Worm (Caenorhabditis elegans) whole organism, L1 larva: Measurements from ENCODE around the gene F56C9.6.

Experiments
- C04F5.9 ChIP-seq: sonication (generic microtip); optimal IDR thresholded peaks from 2 replicates; lab custom pipeline; 2016; ENCODE audit warnings: missing genetic modification characterization, missing compliant biosample characterization
- C16A3.4 ChIP-seq: fragments of 150-350 bp; optimal IDR thresholded peaks from 2 replicates; lab custom pipeline; 2014; ENCODE audit warnings: missing biosample characterization, missing genetic modification characterization
- F16B12.6 ChIP-seq: fragments of 150-350 bp; optimal IDR thresholded peaks from 2 replicates; lab custom pipeline; 2014; ENCODE audit warnings: missing biosample characterization, missing genetic modification characterization
- alr-1 ChIP-seq: fragments of 200-800 bp; sonication (Bioruptor generic); optimal IDR thresholded peaks from 2 replicates; lab custom pipeline; 2018; ENCODE audit warnings: borderline replicate concordance, mild to moderate bottlenecking, missing genetic modification characterization, missing compliant biosample characterization
- ama-1 ChIP-seq: fragments of 150-350 bp; optimal IDR thresholded peaks from 2 replicates; lab custom pipeline; 2014
- blmp-1 ChIP-seq: fragments of 150-350 bp; optimal IDR thresholded peaks from 2 replicates; lab custom pipeline; 2014; ENCODE audit warnings: missing biosample characterization, missing genetic modification characterization
- ceh-63 ChIP-seq: fragments of 200-800 bp; sonication (Bioruptor generic); optimal IDR thresholded peaks from 2 replicates; lab custom pipeline; 2018; ENCODE audit warnings: mild to moderate bottlenecking, missing genetic modification characterization, missing compliant biosample characterization
- ceh-8 ChIP-seq: fragments of 200-800 bp; sonication (Bioruptor generic); optimal IDR thresholded peaks from 2 replicates; lab custom pipeline; 2018; ENCODE audit warnings: mild to moderate bottlenecking, missing genetic modification characterization, moderate library complexity, missing compliant biosample characterization
- ceh-88 ChIP-seq: fragments of 200-800 bp; sonication (Bioruptor generic); IDR thresholded peaks from 2 replicates; pipeline ENCODE4 v1.3.6; 2022; ENCODE audit warnings: missing genetic modification characterization, missing compliant biosample characterization
- ces-1 ChIP-seq: fragments of 150-350 bp; optimal IDR thresholded peaks from 2 replicates; lab custom pipeline; 2014; ENCODE audit warnings: missing biosample characterization, missing genetic modification reagents, missing genetic modification characterization
- dpl-1 ChIP-seq, 3 experiments: fragments of 150-350 bp in 2 of 3; sonication (generic microtip) in 1 of 3; optimal IDR thresholded peaks; 2 replicates each; lab custom pipeline; 2014 to 2017; ENCODE audit warnings: missing biosample characterization in 3 of 3, missing genetic modification characterization in 3 of 3, missing genetic modification reagents in 3 of 3
- dsc-1 ChIP-seq: sonication (generic microtip); optimal IDR thresholded peaks from 2 replicates; lab custom pipeline; 2016; ENCODE audit warnings: mild to moderate bottlenecking, missing genetic modification characterization, missing compliant biosample characterization
- efl-1 ChIP-seq, 4 experiments: fragments of 150-350 bp; optimal IDR thresholded peaks in 3 of 4; peaks in 1 of 4; 1 replicate in 1 of 4; 2 replicates in 3 of 4; lab custom pipeline; 2014; ENCODE audit warnings: missing biosample characterization in 2 of 4, missing genetic modification characterization in 2 of 4, missing genetic modification reagents in 2 of 4
- efl-3 ChIP-seq: fragments of 200-800 bp; sonication (Bioruptor generic); optimal IDR thresholded peaks from 2 replicates; lab custom pipeline; 2018; ENCODE audit warnings: mild to moderate bottlenecking, missing genetic modification characterization, missing compliant biosample characterization
- elt-2 ChIP-seq: sonication (generic microtip); optimal IDR thresholded peaks from 2 replicates; lab custom pipeline; 2016; ENCODE audit warnings: missing genetic modification characterization, mild to moderate bottlenecking, inconsistent platforms, missing compliant biosample characterization, missing genetic modification reagents
- ets-5 ChIP-seq: fragments of 200-800 bp; sonication (Bioruptor generic); IDR thresholded peaks from 2 replicates; pipeline ENCODE4 v1.3.6; 2022; ENCODE audit warnings: missing genetic modification characterization, missing compliant biosample characterization
- fkh-4 ChIP-seq: sonication (generic microtip); optimal IDR thresholded peaks from 2 replicates; lab custom pipeline; 2016; ENCODE audit warnings: missing compliant biosample characterization, missing genetic modification characterization, borderline replicate concordance
- fkh-8 ChIP-seq: sonication (generic microtip); optimal IDR thresholded peaks from 2 replicates; lab custom pipeline; 2016; ENCODE audit warnings: mild to moderate bottlenecking, missing genetic modification characterization, missing compliant biosample characterization
- fos-1 ChIP-seq: fragments of 150-350 bp; optimal IDR thresholded peaks from 2 replicates; lab custom pipeline; 2014; ENCODE audit warnings: missing biosample characterization, missing genetic modification characterization
- hlh-4 ChIP-seq: sonication (generic microtip); optimal IDR thresholded peaks from 2 replicates; lab custom pipeline; 2016; ENCODE audit warnings: mild to moderate bottlenecking, missing genetic modification characterization, missing compliant biosample characterization
- hpl-2 ChIP-seq: fragments of 150-350 bp; optimal IDR thresholded peaks from 2 replicates; lab custom pipeline; 2014; ENCODE audit warnings: missing biosample characterization, missing genetic modification reagents, missing genetic modification characterization
- irx-1 ChIP-seq: sonication (generic microtip); optimal IDR thresholded peaks from 2 replicates; lab custom pipeline; 2016; ENCODE audit warnings: missing genetic modification characterization, missing compliant biosample characterization
- lin-13 ChIP-seq: fragments of 150-350 bp; optimal IDR thresholded peaks from 2 replicates; lab custom pipeline; 2014; ENCODE audit warnings: missing biosample characterization, missing genetic modification reagents, missing genetic modification characterization
- lin-14 ChIP-seq: fragments of 200-800 bp; sonication (Bioruptor generic); optimal IDR thresholded peaks from 2 replicates; lab custom pipeline; 2018; ENCODE audit warnings: mild to moderate bottlenecking, missing genetic modification characterization, moderate library complexity, missing compliant biosample characterization
- lin-15B ChIP-seq: fragments of 150-350 bp; sonication (generic microtip); optimal IDR thresholded peaks from 3 replicates; lab custom pipeline; 2014; ENCODE audit warnings: missing biosample characterization, missing genetic modification characterization
- lin-35 ChIP-seq, 2 experiments: fragments of 150-350 bp; optimal IDR thresholded peaks; 2 replicates each; lab custom pipeline; 2014; ENCODE audit warnings: missing biosample characterization in 2 of 2, missing genetic modification characterization in 2 of 2, missing genetic modification reagents in 2 of 2
- lin-39 ChIP-seq: fragments of 150-350 bp; optimal IDR thresholded peaks from 2 replicates; lab custom pipeline; 2014; ENCODE audit warnings: missing biosample characterization, missing genetic modification reagents, missing genetic modification characterization
- lir-3 ChIP-seq: sonication (generic microtip); optimal IDR thresholded peaks from 2 replicates; lab custom pipeline; 2016; ENCODE audit warnings: mild to moderate bottlenecking, missing genetic modification characterization, moderate library complexity, missing compliant biosample characterization; ENCODE audit not compliant: poor library complexity
- lsy-2 ChIP-seq, 2 experiments: fragments of 150-350 bp; optimal IDR thresholded peaks; 2 replicates each; lab custom pipeline; 2014; ENCODE audit warnings: missing biosample characterization in 2 of 2, missing genetic modification characterization in 2 of 2
- mab-9 ChIP-seq: fragments of 200-800 bp; sonication (Bioruptor generic); IDR thresholded peaks from 2 replicates; pipeline ENCODE4 v1.3.6; 2022; ENCODE audit warnings: missing genetic modification reagents, missing genetic modification characterization, missing compliant biosample characterization
- mdl-1 ChIP-seq, 2 experiments: fragments of 150-350 bp; optimal IDR thresholded peaks; 2 replicates each; lab custom pipeline; 2014 to 2017; ENCODE audit warnings: missing biosample characterization in 2 of 2, missing genetic modification characterization in 2 of 2, inconsistent platforms in 1 of 2
- mep-1 ChIP-seq: fragments of 150-350 bp; optimal IDR thresholded peaks from 2 replicates; lab custom pipeline; 2014; ENCODE audit warnings: missing biosample characterization, missing genetic modification characterization
- nhr-19 ChIP-seq: fragments of 200-800 bp; sonication (Bioruptor generic); conservative IDR thresholded peaks from 2 replicates; pipeline ENCODE4 v1.3.6; 2022; ENCODE audit warnings: missing genetic modification characterization, missing compliant biosample characterization
- nhr-20 ChIP-seq: sonication (generic microtip); optimal IDR thresholded peaks from 2 replicates; lab custom pipeline; 2016; ENCODE audit warnings: mild to moderate bottlenecking, missing genetic modification characterization, missing compliant biosample characterization
- nhr-237 ChIP-seq: fragments of 150-350 bp; optimal IDR thresholded peaks from 2 replicates; lab custom pipeline; 2014; ENCODE audit warnings: missing biosample characterization, missing genetic modification characterization
- nhr-71 ChIP-seq: sonication (generic microtip); optimal IDR thresholded peaks from 2 replicates; lab custom pipeline; 2016; ENCODE audit warnings: mild to moderate bottlenecking, missing genetic modification characterization, moderate library complexity, missing compliant biosample characterization
- nhr-77 ChIP-seq: fragments of 150-350 bp; optimal IDR thresholded peaks from 2 replicates; lab custom pipeline; 2014; ENCODE audit warnings: missing biosample characterization, missing genetic modification characterization
- nhr-84 ChIP-seq: sonication (generic microtip); optimal IDR thresholded peaks from 2 replicates; lab custom pipeline; 2017; ENCODE audit warnings: missing biosample characterization, missing genetic modification characterization
- nhr-85 ChIP-seq: sonication (generic microtip); peaks from one replicate; lab custom pipeline; 2016; ENCODE audit warnings: missing genetic modification characterization, inconsistent platforms, missing compliant biosample characterization
- pax-3 ChIP-seq: fragments of 200-800 bp; sonication (Bioruptor generic); optimal IDR thresholded peaks from 2 replicates; lab custom pipeline; 2018; ENCODE audit warnings: mild to moderate bottlenecking, missing genetic modification characterization, moderate library complexity, missing compliant biosample characterization
- snpc-4 ChIP-seq: fragments of 150-350 bp; optimal IDR thresholded peaks from 2 replicates; lab custom pipeline; 2014; ENCODE audit warnings: missing biosample characterization, missing genetic modification characterization
- snu-23 ChIP-seq: sonication (generic microtip); optimal IDR thresholded peaks from 2 replicates; lab custom pipeline; 2016; ENCODE audit warnings: missing genetic modification characterization, missing compliant biosample characterization
- sox-4 ChIP-seq: sonication (generic microtip); optimal IDR thresholded peaks from 2 replicates; lab custom pipeline; 2016; ENCODE audit warnings: missing genetic modification characterization, missing compliant biosample characterization
- sptf-1 ChIP-seq: fragments of 150-350 bp; optimal IDR thresholded peaks from 2 replicates; lab custom pipeline; 2014; ENCODE audit warnings: missing biosample characterization, missing genetic modification characterization
- sup-37 ChIP-seq: fragments of 200-800 bp; sonication (Bioruptor generic); optimal IDR thresholded peaks from 2 replicates; lab custom pipeline; 2018; ENCODE audit warnings: mild to moderate bottlenecking, missing genetic modification characterization, missing compliant biosample characterization
- swsn-7 ChIP-seq: sonication (generic microtip); optimal IDR thresholded peaks from 2 replicates; lab custom pipeline; 2016; ENCODE audit warnings: missing genetic modification characterization, missing compliant biosample characterization
- tbx-2 ChIP-seq: sonication (generic microtip); optimal IDR thresholded peaks from 2 replicates; lab custom pipeline; 2016; ENCODE audit warnings: missing genetic modification characterization, missing compliant biosample characterization
- tlp-1 ChIP-seq: fragments of 150-350 bp; optimal IDR thresholded peaks from 2 replicates; lab custom pipeline; 2014; ENCODE audit warnings: missing biosample characterization, missing genetic modification characterization
- unc-98 ChIP-seq: fragments of 200-800 bp; sonication (Bioruptor generic); IDR thresholded peaks from 2 replicates; pipeline ENCODE4 v1.3.6; 2022; ENCODE audit warnings: missing genetic modification characterization, missing compliant biosample characterization
- vab-15 ChIP-seq: sonication (generic microtip); optimal IDR thresholded peaks from 2 replicates; lab custom pipeline; 2017; ENCODE audit warnings: missing genotype, mild to moderate bottlenecking, missing genetic modification characterization, missing compliant biosample characterization
- xbp-1 ChIP-seq: sonication (generic microtip); optimal IDR thresholded peaks from 2 replicates; lab custom pipeline; 2016; ENCODE audit warnings: missing genetic modification characterization, missing compliant biosample characterization
- zip-4 ChIP-seq: fragments of 200-800 bp; sonication (Bioruptor generic); optimal IDR thresholded peaks from 2 replicates; lab custom pipeline; 2018; ENCODE audit warnings: mild to moderate bottlenecking, missing genetic modification characterization, moderate library complexity, missing compliant biosample characterization
- ztf-4 ChIP-seq: fragments of 150-350 bp; optimal IDR thresholded peaks from 2 replicates; lab custom pipeline; 2014; ENCODE audit warnings: missing biosample characterization, missing genetic modification characterization

The F56C9.6 gene

DNA sequence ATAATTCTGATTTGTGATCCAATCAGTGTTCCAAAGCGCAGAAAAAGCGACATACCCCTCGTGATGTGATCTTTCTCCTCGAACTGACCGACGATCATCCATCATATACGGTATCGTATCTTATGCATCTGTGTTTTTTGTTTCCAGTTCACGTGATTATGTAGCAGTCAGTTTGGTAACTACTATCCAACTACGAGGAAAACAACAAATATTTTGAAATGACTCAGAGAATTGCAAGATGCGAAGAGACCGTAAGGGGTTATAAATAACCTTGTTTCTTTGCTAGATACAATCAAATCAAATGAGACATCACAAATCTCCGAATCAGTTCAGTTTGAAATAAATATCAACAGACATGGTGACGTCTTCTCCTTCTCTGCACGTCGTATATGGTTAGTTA, 10.4 kb downstream of the F56C9.6 start (continued):
- TF ChIP-seq snpc-4, result no peak
- no peak for TF ChIP-seq ces-1 (GFP tag; lab: Kevin White, UChicago)
- TF ChIP-seq swsn-7 (tag; lab: Kevin White, UChicago), result no peak
- TF ChIP-seq F16B12.6, result no peak
- peak in 1 of 2 experiments; percentile 59 for TF ChIP-seq lin-35 (GFP tag; optimal IDR thresholded peaks at IDR 0.05; lab: Kevin White, UChicago)
- no peak for TF ChIP-seq alr-1 (tag; lab: Kevin White, UChicago)
- peak; percentile 38 for TF ChIP-seq efl-3 (GFP tag; lab: Kevin White, UChicago)
- TF ChIP-seq ets-5 (GFP tag; lab: Robert Waterston, UW), result no peak
- no peak for TF ChIP-seq C04F5.9
- TF ChIP-seq fkh-4 (tag; lab: Kevin White, UChicago), result no peak
- no peak for TF ChIP-seq tlp-1 (tag; lab: Kevin White, UChicago)
- TF ChIP-seq snu-23 (GFP tag; lab: Kevin White, UChicago), result peak; percentile 59
- TF ChIP-seq mab-9 (GFP tag; lab: Robert Waterston, UW), result no peak
- TF ChIP-seq nhr-77 (tag; lab: Kevin White, UChicago), result no peak
- no peak for TF ChIP-seq fos-1 (tag; lab: Kevin White, UChicago)
- no peak for TF ChIP-seq ceh-63 (GFP tag; lab: Kevin White, UChicago)
- peak; percentile 81 for TF ChIP-seq lin-14 (GFP tag; lab: Kevin White, UChicago)
- TF ChIP-seq irx-1 (tag; lab: Kevin White, UChicago), result no peak
- TF ChIP-seq hpl-2 (GFP tag; lab: Kevin White, UChicago), result no peak
- peak; percentile 69 for TF ChIP-seq C16A3.4
- no peak for TF ChIP-seq lin-39 (tag; lab: Kevin White, UChicago)
- TF ChIP-seq sptf-1 (tag; lab: Kevin White, UChicago), result no peak
- TF ChIP-seq nhr-71 (tag; lab: Kevin White, UChicago), result peak; percentile 85
- peak in 1 of 3 experiments; percentile 39 for TF ChIP-seq dpl-1 (GFP tag; optimal IDR thresholded peaks at IDR 0.05; lab: Kevin White, UChicago)
- no peak for TF ChIP-seq unc-98 (GFP tag; lab: Robert Waterston, UW)
- peak; percentile 99 for TF ChIP-seq nhr-85 (tag; lab: Kevin White, UChicago)
- peak; percentile 50 to 72 for TF ChIP-seq lsy-2 (tag; optimal IDR thresholded peaks at IDR 0.05; lab: Kevin White, UChicago)
- no peak for TF ChIP-seq pax-3 (tag; lab: Kevin White, UChicago)
- peak; percentile 31 for TF ChIP-seq lin-13 (GFP tag; lab: Kevin White, UChicago)
- no peak for TF ChIP-seq hlh-4 (tag; lab: Kevin White, UChicago)
- peak; percentile 89 for TF ChIP-seq nhr-20 (tag; lab: Kevin White, UChicago)
- peak; percentile 46 for TF ChIP-seq mep-1 (tag; lab: Kevin White, UChicago)
- TF ChIP-seq xbp-1, result no peak
- TF ChIP-seq nhr-84, result no peak
- no peak for TF ChIP-seq sox-4 (tag; lab: Kevin White, UChicago)
- TF ChIP-seq elt-2, result no peak
- TF ChIP-seq nhr-19 (GFP tag; lab: Robert Waterston, UW), result peak; percentile 57
- TF ChIP-seq efl-1 (optimal IDR thresholded peaks at IDR 0.05; lab: Kevin White, UChicago), result peak in 1 of 2 experiments; percentile 8
- TF ChIP-seq efl-1 (GFP tag; optimal IDR thresholded peaks at IDR 0.05 in 1 of 2; lab: Kevin White, UChicago), result peak in 1 of 2 experiments; percentile 85
- TF ChIP-seq lir-3 (tag; lab: Kevin White, UChicago), result no peak
- no peak for TF ChIP-seq nhr-237 (tag; lab: Kevin White, UChicago)
- peak in 1 of 2 experiments; percentile 53 for TF ChIP-seq mdl-1 (tag; optimal IDR thresholded peaks at IDR 0.05; lab: Kevin White, UChicago)
- no peak for TF ChIP-seq ama-1 (lab: Kevin White, UChicago)
- TF ChIP-seq ceh-88 (GFP tag; lab: Robert Waterston, UW), result no peak
- no peak for TF ChIP-seq sup-37 (GFP tag; lab: Kevin White, UChicago)
- peak; percentile 64 for TF ChIP-seq blmp-1
- TF ChIP-seq vab-15 (tag; lab: Kevin White, UChicago), result no peak
- TF ChIP-seq fkh-8 (tag; lab: Kevin White, UChicago), result no peak
- no peak for TF ChIP-seq ztf-4
- TF ChIP-seq lin-15B, result no peak
- TF ChIP-seq ceh-8, result no peak
- no peak for TF ChIP-seq dsc-1 (tag; lab: Kevin White, UChicago)
- peak; percentile 63 for TF ChIP-seq tbx-2 (tag; lab: Kevin White, UChicago)
- no peak for TF ChIP-seq zip-4
